Worm (Caenorhabditis elegans) whole organism, L2 larva: Measurements from ENCODE around the gene F49C5.7.

Experiments
- R02D3.7 ChIP-seq: fragments of 150-350 bp; optimal IDR thresholded peaks from 2 replicates; lab custom pipeline; 2014; ENCODE audit warnings: missing biosample characterization, missing genetic modification characterization
- aly-2 ChIP-seq: fragments of 150-350 bp; optimal IDR thresholded peaks from 2 replicates; lab custom pipeline; 2014; ENCODE audit warnings: missing biosample characterization, missing genetic modification characterization
- ama-1 ChIP-seq: fragments of 150-350 bp; optimal IDR thresholded peaks from 2 replicates; lab custom pipeline; 2018; ENCODE audit warnings: inconsistent platforms
- ceh-16 ChIP-seq: fragments of 150-350 bp; optimal IDR thresholded peaks from 2 replicates; lab custom pipeline; 2014; ENCODE audit warnings: missing biosample characterization, missing genetic modification characterization
- fos-1 ChIP-seq: fragments of 150-350 bp; optimal IDR thresholded peaks from 2 replicates; lab custom pipeline; 2014; ENCODE audit warnings: missing biosample characterization, missing genetic modification characterization
- lin-13 ChIP-seq: fragments of 150-350 bp; optimal IDR thresholded peaks from 2 replicates; lab custom pipeline; 2014; ENCODE audit warnings: missing biosample characterization, missing genetic modification reagents, missing genetic modification characterization
- nhr-12 ChIP-seq: fragments of 150-350 bp; optimal IDR thresholded peaks from 2 replicates; lab custom pipeline; 2014; ENCODE audit warnings: missing biosample characterization, missing genetic modification characterization
- nhr-21 ChIP-seq: fragments of 150-350 bp; optimal IDR thresholded peaks from 2 replicates; lab custom pipeline; 2014; ENCODE audit warnings: missing biosample characterization, missing genetic modification characterization

DNA sequence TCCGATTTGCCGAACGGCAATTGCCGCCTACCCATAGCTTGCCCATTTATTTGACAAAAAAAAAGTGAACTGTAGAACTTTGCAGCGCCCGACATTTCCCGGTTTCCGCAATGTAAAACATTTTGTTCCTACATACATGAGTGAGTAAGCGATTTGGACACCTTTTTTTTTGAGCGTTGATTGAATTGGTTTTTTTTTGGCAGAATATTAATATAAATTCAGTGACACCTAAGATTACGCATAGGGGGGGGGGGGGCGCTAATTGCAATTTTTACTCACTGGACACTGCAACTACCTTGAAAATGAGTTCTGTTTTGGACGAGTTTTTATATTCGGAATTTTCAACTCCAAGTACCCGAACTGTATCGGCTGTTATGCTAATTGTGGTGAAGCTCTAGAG, 40.4 kb upstream of the F49C5.7 start, which contains the start of gene srx-118:
- no peak for TF ChIP-seq R02D3.7
- no peak for TF ChIP-seq lin-13
- no peak for TF ChIP-seq nhr-12 (tag; lab: Kevin White, UChicago)
- no peak for TF ChIP-seq aly-2 (tag; lab: Kevin White, UChicago)
- TF ChIP-seq ceh-16 (tag; lab: Kevin White, UChicago), result no peak
- no peak for TF ChIP-seq ama-1
- TF ChIP-seq fos-1 (tag; lab: Kevin White, UChicago), result no peak
- no peak for TF ChIP-seq nhr-21
